Worm (Caenorhabditis elegans) whole organism, early embryonic: Measurements from ENCODE around the gene F44D12.19.

ENCODE experiments used
- F13C5.2 ChIP-seq: sonication (generic microtip); optimal IDR thresholded peaks from 2 replicates; lab custom pipeline; 2017; ENCODE audit warnings: mild to moderate bottlenecking, missing genetic modification characterization, inconsistent platforms, missing compliant biosample characterization
- aly-1 ChIP-seq: sonication (generic microtip); optimal IDR thresholded peaks from 2 replicates; lab custom pipeline; 2016; ENCODE audit warnings: missing genetic modification characterization, missing compliant biosample characterization
- ama-1 ChIP-seq: fragments of 150-350 bp; optimal IDR thresholded peaks from 2 replicates; lab custom pipeline; 2014
- ceh-13 ChIP-seq: fragments of 200-800 bp; sonication (Bioruptor generic); optimal IDR thresholded peaks from 2 replicates; lab custom pipeline; 2018; ENCODE audit warnings: mild to moderate bottlenecking, missing genetic modification characterization, missing compliant biosample characterization
- ceh-36 ChIP-seq: sonication (generic microtip); optimal IDR thresholded peaks from 2 replicates; lab custom pipeline; 2016; ENCODE audit warnings: missing genetic modification characterization, inconsistent platforms, missing compliant biosample characterization
- flt-1 ChIP-seq: fragments of 200-800 bp; sonication (Bioruptor generic); IDR thresholded peaks from 2 replicates; pipeline ENCODE4 v1.3.6; 2022; ENCODE audit warnings: missing genetic modification characterization, missing compliant biosample characterization
- hmbx-1 ChIP-seq: sonication (generic microtip); optimal IDR thresholded peaks from 2 replicates; lab custom pipeline; 2016; ENCODE audit warnings: mild to moderate bottlenecking, missing genetic modification characterization, missing compliant biosample characterization
- pes-1 ChIP-seq: fragments of 200-800 bp; sonication (Bioruptor generic); IDR thresholded peaks from 2 replicates; pipeline ENCODE4 v1.3.6; 2022; ENCODE audit warnings: missing genetic modification reagents, missing genetic modification characterization, missing compliant biosample characterization
- sea-1 ChIP-seq: fragments of 200-800 bp; sonication (Bioruptor generic); conservative IDR thresholded peaks from 2 replicates; pipeline ENCODE4 v1.3.6; 2022; ENCODE audit warnings: missing genetic modification characterization, missing compliant biosample characterization
- tbx-11 ChIP-seq: fragments of 200-800 bp; sonication (Bioruptor generic); IDR thresholded peaks from 2 replicates; pipeline ENCODE4 v1.3.6; 2022; ENCODE audit warnings: missing genetic modification characterization, missing compliant biosample characterization
- tra-4 ChIP-seq: sonication (generic microtip); optimal IDR thresholded peaks from 2 replicates; lab custom pipeline; 2017; ENCODE audit warnings: missing genetic modification characterization, missing compliant biosample characterization

ce11 chrIV:10048268-10048667 is 26.9 kb downstream of the F44D12.19 start:
- TF ChIP-seq flt-1 (GFP tag; lab: Robert Waterston, UW) = no peak
- no peak for TF ChIP-seq pes-1 (GFP tag; lab: Robert Waterston, UW)
- TF ChIP-seq ceh-13 (GFP tag; lab: Kevin White, UChicago) = no peak
- no peak for TF ChIP-seq hmbx-1 (tag; lab: Kevin White, UChicago)
- TF ChIP-seq sea-1 (GFP tag; lab: Robert Waterston, UW) = no peak
- no peak for TF ChIP-seq ama-1 (lab: Kevin White, UChicago)
- no peak for TF ChIP-seq tra-4 (tag; lab: Kevin White, UChicago)
- no peak for TF ChIP-seq aly-1 (tag; lab: Kevin White, UChicago)
- TF ChIP-seq tbx-11 (GFP tag; lab: Robert Waterston, UW) = no peak
- TF ChIP-seq F13C5.2 (tag; lab: Kevin White, UChicago) = no peak
- no peak for TF ChIP-seq ceh-36 (tag; lab: Kevin White, UChicago)
